Fruit fly (Drosophila melanogaster) Kc167 (cell line): ENCODE measurements around the gene CG42450.

Experiments used
- Myc ChIP-seq: fragments of >200 bp; optimal IDR thresholded peaks from 2 replicates; lab custom pipeline; 2017; ENCODE audit warnings: missing external identifiers
- Sin3A ChIP-seq: fragments of >200 bp; optimal IDR thresholded peaks from 2 replicates; lab custom pipeline; 2018; ENCODE audit warnings: missing external identifiers
- h ChIP-seq: fragments of >200 bp; optimal IDR thresholded peaks from 3 replicates; lab custom pipeline; 2018; ENCODE audit warnings: missing external identifiers
- insv ChIP-seq: fragments of >200 bp; optimal IDR thresholded peaks from 3 replicates; lab custom pipeline; 2018; ENCODE audit warnings: missing external identifiers
- psq ChIP-seq: fragments of >200 bp; optimal IDR thresholded peaks from 2 replicates; lab custom pipeline; 2017; ENCODE audit warnings: missing external identifiers

- no peak for TF ChIP-seq psq (lab: Kevin White, UChicago)
- no peak for TF ChIP-seq insv
- TF ChIP-seq Myc (lab: Kevin White, UChicago) = no peak
- no peak for TF ChIP-seq Sin3A (lab: Kevin White, UChicago)
- no peak for TF ChIP-seq h (lab: Kevin White, UChicago)
Observed at dm6 chrX:18838929-18839576, 26.0 kb downstream of the CG42450 start.
